Worm (Caenorhabditis elegans) whole organism, midembryonic: ENCODE results near the gene twk-46.
"Not testable (repeated sequence)": the region's sequence is repeated elsewhere in the genome, so short reads cannot be mapped to it uniquely, and the experiment has no call there.

Source experiments
- med-1 ChIP-seq: sonication (generic microtip); optimal IDR thresholded peaks from 2 replicates; lab custom pipeline; 2017; ENCODE audit warnings: missing genetic modification characterization, mild to moderate bottlenecking, missing compliant biosample characterization, antibody characterized with exemption, missing genetic modification reagents; ENCODE audit not compliant: insufficient read depth
- tab-1 ChIP-seq: fragments of 200-800 bp; sonication (Bioruptor generic); IDR thresholded peaks from 2 replicates; pipeline ENCODE4 v1.3.6; 2022; ENCODE audit warnings: missing genetic modification characterization, missing compliant biosample characterization

DNA sequence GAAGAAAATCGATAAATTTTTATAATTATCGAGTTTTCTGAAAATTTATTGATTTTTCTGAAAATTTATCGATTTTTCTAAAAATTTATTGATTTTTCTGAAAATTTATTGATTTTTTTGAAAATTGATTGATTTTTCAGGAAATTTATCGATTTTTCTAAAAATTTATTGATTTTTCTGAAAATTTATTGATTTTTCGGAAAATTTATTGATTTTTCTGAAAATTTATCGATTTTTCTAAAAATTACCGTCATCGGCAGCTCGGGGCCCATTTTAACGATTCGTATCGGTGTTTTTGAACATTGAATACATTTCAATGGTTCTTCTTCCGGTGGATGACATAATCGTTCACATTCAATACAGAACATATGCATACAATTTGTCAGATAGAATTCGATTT, 40.7 kb downstream of the twk-46 start:
- TF ChIP-seq tab-1 (GFP tag; lab: Robert Waterston, UW); med-1 (GFP tag; lab: Kevin White, UChicago): not testable (repeated sequence)
